Worm (Caenorhabditis elegans) whole organism, young adult: ENCODE measurements around the gene usp-33.

Experiments
- B0019.2 ChIP-seq: fragments of 200-800 bp; sonication (Bioruptor generic); conservative IDR thresholded peaks from 2 replicates; pipeline ENCODE4 v1.3.6; 2022; ENCODE audit warnings: missing genetic modification reagents, missing genetic modification characterization, missing compliant biosample characterization
- F57C9.4 ChIP-seq: sonication (generic microtip); optimal IDR thresholded peaks from 2 replicates; lab custom pipeline; 2017; ENCODE audit warnings: mild to moderate bottlenecking, missing genetic modification characterization, missing compliant biosample characterization
- T07F8.4 ChIP-seq: sonication (generic microtip); optimal IDR thresholded peaks from 2 replicates; lab custom pipeline; 2016; ENCODE audit warnings: mild to moderate bottlenecking, missing genetic modification characterization, moderate library complexity, missing compliant biosample characterization
- Y53F4B.3 ChIP-seq: fragments of 200-800 bp; sonication (Bioruptor generic); IDR thresholded peaks from 2 replicates; pipeline ENCODE4 v1.3.6; 2022; ENCODE audit warnings: missing genetic modification reagents, missing genetic modification characterization, missing compliant biosample characterization
- Y56A3A.18 ChIP-seq: fragments of 200-800 bp; sonication (Bioruptor generic); IDR thresholded peaks from 2 replicates; pipeline ENCODE4 v1.3.6; 2022; ENCODE audit warnings: missing genetic modification reagents, missing genetic modification characterization, missing compliant biosample characterization
- Y67H2A.10 ChIP-seq: fragments of 200-800 bp; sonication (Bioruptor generic); conservative IDR thresholded peaks from 2 replicates; pipeline ENCODE4 v1.3.6; 2022; ENCODE audit warnings: missing genetic modification reagents, missing genetic modification characterization, missing compliant biosample characterization
- Y79H2A.3 ChIP-seq: fragments of 200-800 bp; sonication (Bioruptor generic); conservative IDR thresholded peaks from 2 replicates; pipeline ENCODE4 v1.3.6; 2022; ENCODE audit warnings: missing genetic modification reagents, missing genetic modification characterization, missing compliant biosample characterization
- ZK185.1 ChIP-seq: sonication (generic microtip); optimal IDR thresholded peaks from 2 replicates; lab custom pipeline; 2016; ENCODE audit warnings: mild to moderate bottlenecking, missing genetic modification characterization, missing compliant biosample characterization; ENCODE audit not compliant: poor library complexity, severe bottlenecking
- attf-3 ChIP-seq: fragments of 200-800 bp; sonication (Bioruptor generic); conservative IDR thresholded peaks from 2 replicates; pipeline ENCODE4 v1.3.6; 2022; ENCODE audit warnings: missing genetic modification reagents, missing genetic modification characterization, missing compliant biosample characterization
- attf-5 ChIP-seq: fragments of 200-800 bp; sonication (Bioruptor generic); optimal IDR thresholded peaks from 2 replicates; lab custom pipeline; 2018; ENCODE audit warnings: mild to moderate bottlenecking, missing genetic modification characterization, missing compliant biosample characterization
- ceh-27 ChIP-seq: fragments of 200-800 bp; sonication (Bioruptor generic); optimal IDR thresholded peaks from 2 replicates; lab custom pipeline; 2018; ENCODE audit warnings: mild to moderate bottlenecking, missing genetic modification characterization, moderate library complexity, missing compliant biosample characterization
- ceh-91 ChIP-seq: fragments of 200-800 bp; sonication (Bioruptor generic); IDR thresholded peaks from 2 replicates; pipeline ENCODE4 v1.3.6; 2022; ENCODE audit warnings: missing genetic modification reagents, missing genetic modification characterization, missing compliant biosample characterization
- egrh-3 ChIP-seq: fragments of 200-800 bp; sonication (Bioruptor generic); IDR thresholded peaks from 2 replicates; pipeline ENCODE4 v1.3.6; 2022; ENCODE audit warnings: missing genetic modification reagents, missing genetic modification characterization, missing compliant biosample characterization
- ets-4 ChIP-seq: fragments of 200-800 bp; sonication (Bioruptor generic); optimal IDR thresholded peaks from 2 replicates; lab custom pipeline; 2018; ENCODE audit warnings: mild to moderate bottlenecking, missing genetic modification characterization, missing compliant biosample characterization
- gei-17 ChIP-seq: fragments of 200-800 bp; sonication (Bioruptor generic); optimal IDR thresholded peaks from 2 replicates; lab custom pipeline; 2018; ENCODE audit warnings: mild to moderate bottlenecking, missing genetic modification characterization, missing compliant biosample characterization
- hmg-1.2 ChIP-seq: fragments of 200-800 bp; sonication (Bioruptor generic); IDR thresholded peaks from 2 replicates; pipeline ENCODE4 v1.3.6; 2022; ENCODE audit warnings: missing genetic modification reagents, missing genetic modification characterization, missing compliant biosample characterization
- lin-54 ChIP-seq: fragments of 200-800 bp; sonication (Bioruptor generic); optimal IDR thresholded peaks from 2 replicates; lab custom pipeline; 2018; ENCODE audit warnings: mild to moderate bottlenecking, missing genetic modification characterization, missing compliant biosample characterization
- lir-1 ChIP-seq: fragments of 200-800 bp; sonication (Bioruptor generic); conservative IDR thresholded peaks from 2 replicates; pipeline ENCODE4 v1.3.6; 2022; ENCODE audit warnings: missing genetic modification reagents, missing genetic modification characterization, missing compliant biosample characterization
- lsy-27 ChIP-seq: sonication (generic microtip); optimal IDR thresholded peaks from 2 replicates; lab custom pipeline; 2017; ENCODE audit warnings: missing genetic modification characterization, mild to moderate bottlenecking, missing compliant biosample characterization, antibody characterized with exemption, missing genotype, borderline replicate concordance; ENCODE audit not compliant: insufficient read depth
- madf-10 ChIP-seq: sonication (generic microtip); optimal IDR thresholded peaks from 2 replicates; lab custom pipeline; 2016; ENCODE audit warnings: mild to moderate bottlenecking, missing genetic modification characterization, missing compliant biosample characterization
- madf-3 ChIP-seq: fragments of 200-800 bp; sonication (Bioruptor generic); IDR thresholded peaks from 2 replicates; pipeline ENCODE4 v1.3.6; 2022; ENCODE audit warnings: missing genetic modification reagents, missing genetic modification characterization, missing compliant biosample characterization
- madf-6 ChIP-seq: fragments of 200-800 bp; sonication (Bioruptor generic); IDR thresholded peaks from 2 replicates; pipeline ENCODE4 v1.3.6; 2022; ENCODE audit warnings: missing genetic modification reagents, missing genetic modification characterization, missing compliant biosample characterization
- mcd-1 ChIP-seq: fragments of 200-800 bp; sonication (Bioruptor generic); IDR thresholded peaks from 2 replicates; pipeline ENCODE4 v1.3.6; 2022; ENCODE audit warnings: missing genetic modification reagents, missing genetic modification characterization, missing compliant biosample characterization
- mxl-1 ChIP-seq: sonication (generic microtip); optimal IDR thresholded peaks from 2 replicates; lab custom pipeline; 2016; ENCODE audit warnings: missing genetic modification characterization, missing compliant biosample characterization
- nfya-1 ChIP-seq: sonication (generic microtip); optimal IDR thresholded peaks from 2 replicates; lab custom pipeline; 2017; ENCODE audit warnings: antibody characterized with exemption, missing compliant biosample characterization, missing genetic modification characterization, borderline replicate concordance; ENCODE audit not compliant: insufficient read depth
- pha-4 ChIP-seq: fragments of 150-350 bp; sonication (generic microtip); optimal IDR thresholded peaks from 2 replicates; lab custom pipeline; 2014; ENCODE audit warnings: missing biosample characterization, missing genetic modification reagents, missing genetic modification characterization
- snpc-1.1 ChIP-seq: sonication (generic microtip); optimal IDR thresholded peaks from 2 replicates; lab custom pipeline; 2017; ENCODE audit warnings: missing genetic modification characterization, mild to moderate bottlenecking, missing compliant biosample characterization, antibody characterized with exemption, moderate library complexity, missing genotype, missing genetic modification reagents; ENCODE audit not compliant: insufficient read depth
- snpc-4 ChIP-seq, 5 experiments: fragments of 150-350 bp in 1 of 5; sonication (generic microtip) in 4 of 5; optimal IDR thresholded peaks; 2 replicates each; lab custom pipeline; 2014 to 2018; ENCODE audit warnings: missing genetic modification characterization in 5 of 5, missing biosample characterization in 3 of 5, antibody characterized with exemption in 2 of 5, mild to moderate bottlenecking in 2 of 5, missing compliant biosample characterization in 2 of 5, missing genotype in 2 of 5, moderate library complexity in 2 of 5, missing genetic modification reagents in 1 of 5
- tlf-1 ChIP-seq: fragments of 200-800 bp; sonication (Bioruptor generic); optimal IDR thresholded peaks from 2 replicates; lab custom pipeline; 2018; ENCODE audit warnings: mild to moderate bottlenecking, missing genetic modification characterization, missing compliant biosample characterization
- xnd-1 ChIP-seq: sonication (generic microtip); optimal IDR thresholded peaks from 2 replicates; lab custom pipeline; 2016; ENCODE audit warnings: missing genotype, missing genetic modification reagents, missing genetic modification characterization, missing compliant biosample characterization
- zfh-2 ChIP-seq: fragments of 200-800 bp; sonication (Bioruptor generic); conservative IDR thresholded peaks from 2 replicates; pipeline ENCODE4 v1.3.6; 2022; ENCODE audit warnings: missing genetic modification reagents, missing genetic modification characterization, missing compliant biosample characterization
- ztf-22 ChIP-seq: fragments of 200-800 bp; sonication (Bioruptor generic); optimal IDR thresholded peaks from 2 replicates; lab custom pipeline; 2018; ENCODE audit warnings: mild to moderate bottlenecking, missing genetic modification characterization, moderate library complexity, missing compliant biosample characterization

Gene usp-33

DNA sequence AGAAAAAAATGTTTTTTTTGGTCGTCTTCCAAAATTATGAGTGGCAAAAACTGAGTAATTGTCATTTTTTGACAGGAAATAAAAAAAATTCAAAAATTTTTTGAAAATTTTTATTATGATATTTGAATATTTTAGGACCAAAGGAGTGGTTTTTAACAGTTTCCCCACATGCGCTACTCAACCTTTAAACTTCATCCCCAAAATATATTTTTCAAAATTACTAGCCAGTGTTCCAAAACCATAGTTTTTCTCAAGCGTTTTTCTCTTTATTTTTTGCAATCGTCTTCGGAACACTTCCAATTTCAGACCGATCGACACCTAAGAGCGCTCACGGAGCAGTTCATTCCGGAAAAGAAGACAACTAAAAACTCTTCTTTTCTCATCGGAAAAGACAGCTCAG, 14.2 kb upstream of the usp-33 start, which contains the start of gene K09A9.6:
Gene K09A9.6, plus strand, starts transcription at position 301 of the 400 bp plus-strand sequence.
- no peak for TF ChIP-seq xnd-1 (tag; lab: Kevin White, UChicago)
- TF ChIP-seq tlf-1 (GFP tag; lab: Kevin White, UChicago), result no peak
- no peak for TF ChIP-seq Y79H2A.3 (GFP tag; lab: Robert Waterston, UW)
- no peak for TF ChIP-seq snpc-1.1
- no peak for TF ChIP-seq lir-1
- TF ChIP-seq T07F8.4 (tag; lab: Kevin White, UChicago), result no peak
- TF ChIP-seq ceh-91 (GFP tag; lab: Robert Waterston, UW), result no peak
- TF ChIP-seq nfya-1 (tag; lab: Kevin White, UChicago), result no peak
- TF ChIP-seq madf-3 (GFP tag; lab: Robert Waterston, UW), result no peak

- TF ChIP-seq attf-3 (GFP tag; lab: Robert Waterston, UW), result no peak
- no peak for TF ChIP-seq mxl-1 (tag; lab: Kevin White, UChicago)
- TF ChIP-seq lin-54 (GFP tag; lab: Kevin White, UChicago), result no peak
- TF ChIP-seq snpc-1.1, result peak; percentile 14
- TF ChIP-seq attf-5 (GFP tag; lab: Kevin White, UChicago), result no peak
- TF ChIP-seq snpc-4 (GFP tag; optimal IDR thresholded peaks at IDR 0.05; lab: Kevin White, UChicago), result no peak
- peak in 2 of 4 experiments; percentile 83 to 85 for TF ChIP-seq snpc-4 (tag; optimal IDR thresholded peaks at IDR 0.05; lab: Kevin White, UChicago)
These were observed 6.0 kb upstream of the usp-33 start for ce11 chrX:15585144-15585543.

- TF ChIP-seq madf-3 (GFP tag; lab: Robert Waterston, UW) (no peak), B0019.2 (GFP tag; lab: Robert Waterston, UW) (no peak), snpc-4 (GFP tag; optimal IDR thresholded peaks at IDR 0.05; lab: Kevin White, UChicago) (no peak), snpc-4 (tag; optimal IDR thresholded peaks at IDR 0.05; lab: Kevin White, UChicago) (peak in 2 of 4 experiments; percentile 69 to 71), mcd-1 (GFP tag; lab: Robert Waterston, UW) (no peak), hmg-1.2 (GFP tag; lab: Robert Waterston, UW) (0 out of 2 replicates have a peak, but pooled peaks have one; percentile 20), snpc-1.1 (no peak), zfh-2 (GFP tag; lab: Robert Waterston, UW) (peak; percentile 49; the same call in 1 of the 2 replicates), madf-6 (GFP tag; lab: Robert Waterston, UW) (no peak), Y56A3A.18 (GFP tag; lab: Robert Waterston, UW) (no peak)
These were observed 5.0 kb upstream of the usp-33 start for ce11 chrX:15586192-15586591.

DNA sequence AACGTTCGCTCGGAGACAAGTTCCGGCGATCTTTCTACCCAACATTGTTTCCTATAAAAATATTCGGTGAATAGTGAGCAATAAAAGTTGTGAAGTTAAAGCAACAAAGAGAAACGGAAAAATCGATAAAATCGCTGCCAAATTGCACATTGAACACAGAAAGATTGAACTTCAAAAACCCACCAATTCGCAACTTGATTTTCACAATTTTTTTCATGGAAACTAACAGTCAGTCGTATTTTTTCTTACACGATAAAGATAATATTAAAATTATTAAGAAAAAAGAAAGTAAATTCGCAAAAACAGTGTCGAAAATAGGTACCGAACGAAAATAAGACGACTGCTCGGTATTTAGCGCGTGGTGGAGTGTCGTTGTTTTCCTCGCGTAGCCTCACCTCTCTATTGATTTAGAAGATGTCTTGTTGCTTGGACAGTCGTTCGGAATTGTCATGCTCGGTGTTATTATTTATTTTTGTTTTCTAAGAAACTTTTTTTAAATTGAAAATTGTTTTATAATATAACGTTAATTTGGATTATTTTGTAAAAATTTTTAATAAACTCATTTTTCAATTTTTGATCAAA, 730 bp upstream of the usp-33 start, which contains the start of gene gas-1:
Gene gas-1, minus strand, starts transcription at position 51 of the 582 bp plus-strand sequence.
- TF ChIP-seq gei-17, result no peak
- no peak for TF ChIP-seq egrh-3 (GFP tag; lab: Robert Waterston, UW)
- TF ChIP-seq madf-10, result no peak
- no peak for TF ChIP-seq ceh-27 (GFP tag; lab: Kevin White, UChicago)
- no peak for TF ChIP-seq lsy-27 (tag; lab: Kevin White, UChicago)
- peak; percentile 88 for TF ChIP-seq attf-3 (GFP tag; lab: Robert Waterston, UW)
- no peak for TF ChIP-seq Y67H2A.10
- no peak for TF ChIP-seq Y53F4B.3 (GFP tag; lab: Robert Waterston, UW)
- no peak for TF ChIP-seq F57C9.4 (tag; lab: Kevin White, UChicago)
- no peak for TF ChIP-seq ets-4
- TF ChIP-seq ztf-22 (GFP tag; lab: Kevin White, UChicago), result no peak
- TF ChIP-seq snpc-4 (GFP tag; optimal IDR thresholded peaks at IDR 0.05; lab: Kevin White, UChicago), result no peak
- no peak for TF ChIP-seq snpc-4 (tag; optimal IDR thresholded peaks at IDR 0.05; lab: Kevin White, UChicago)
- no peak for TF ChIP-seq pha-4 (tag; lab: Kevin White, UChicago)
- peak; percentile 10; the same call in 1 of the 2 replicates for TF ChIP-seq hmg-1.2 (GFP tag; lab: Robert Waterston, UW)
- no peak for TF ChIP-seq ZK185.1 (tag; lab: Kevin White, UChicago)
